Worm (Caenorhabditis elegans) whole organism, early embryonic: ENCODE measurements around the gene lgc-6.

Experiments used
- B0310.2 ChIP-seq: sonication (generic microtip); optimal IDR thresholded peaks from 2 replicates; lab custom pipeline; 2016; ENCODE audit warnings: mild to moderate bottlenecking, missing genetic modification characterization, missing compliant biosample characterization
- aly-1 ChIP-seq: sonication (generic microtip); optimal IDR thresholded peaks from 2 replicates; lab custom pipeline; 2016; ENCODE audit warnings: missing genetic modification characterization, missing compliant biosample characterization
- ama-1 ChIP-seq: fragments of 150-350 bp; optimal IDR thresholded peaks from 2 replicates; lab custom pipeline; 2014
- ceh-13 ChIP-seq: fragments of 200-800 bp; sonication (Bioruptor generic); optimal IDR thresholded peaks from 2 replicates; lab custom pipeline; 2018; ENCODE audit warnings: mild to moderate bottlenecking, missing genetic modification characterization, missing compliant biosample characterization
- ceh-36 ChIP-seq: sonication (generic microtip); optimal IDR thresholded peaks from 2 replicates; lab custom pipeline; 2016; ENCODE audit warnings: missing genetic modification characterization, inconsistent platforms, missing compliant biosample characterization
- ets-7 ChIP-seq: sonication (generic microtip); optimal IDR thresholded peaks from 2 replicates; lab custom pipeline; 2016; ENCODE audit warnings: missing genotype, missing genetic modification characterization, missing compliant biosample characterization
- flt-1 ChIP-seq: fragments of 200-800 bp; sonication (Bioruptor generic); IDR thresholded peaks from 2 replicates; pipeline ENCODE4 v1.3.6; 2022; ENCODE audit warnings: missing genetic modification characterization, missing compliant biosample characterization
- hmg-4 ChIP-seq: fragments of 200-800 bp; sonication (Bioruptor generic); optimal IDR thresholded peaks from 2 replicates; lab custom pipeline; 2018; ENCODE audit warnings: mild to moderate bottlenecking, missing genetic modification characterization, missing compliant biosample characterization
- pes-1 ChIP-seq: fragments of 200-800 bp; sonication (Bioruptor generic); IDR thresholded peaks from 2 replicates; pipeline ENCODE4 v1.3.6; 2022; ENCODE audit warnings: missing genetic modification reagents, missing genetic modification characterization, missing compliant biosample characterization
- sea-1 ChIP-seq: fragments of 200-800 bp; sonication (Bioruptor generic); conservative IDR thresholded peaks from 2 replicates; pipeline ENCODE4 v1.3.6; 2022; ENCODE audit warnings: missing genetic modification characterization, missing compliant biosample characterization
- tbx-11 ChIP-seq: fragments of 200-800 bp; sonication (Bioruptor generic); IDR thresholded peaks from 2 replicates; pipeline ENCODE4 v1.3.6; 2022; ENCODE audit warnings: missing genetic modification characterization, missing compliant biosample characterization
- tbx-37 ChIP-seq: fragments of 200-800 bp; sonication (Bioruptor generic); conservative IDR thresholded peaks from 2 replicates; pipeline ENCODE4 v1.3.6; 2022; ENCODE audit warnings: missing genetic modification reagents, missing genetic modification characterization, missing compliant biosample characterization
- tra-4 ChIP-seq: sonication (generic microtip); optimal IDR thresholded peaks from 2 replicates; lab custom pipeline; 2017; ENCODE audit warnings: missing genetic modification characterization, missing compliant biosample characterization

DNA sequence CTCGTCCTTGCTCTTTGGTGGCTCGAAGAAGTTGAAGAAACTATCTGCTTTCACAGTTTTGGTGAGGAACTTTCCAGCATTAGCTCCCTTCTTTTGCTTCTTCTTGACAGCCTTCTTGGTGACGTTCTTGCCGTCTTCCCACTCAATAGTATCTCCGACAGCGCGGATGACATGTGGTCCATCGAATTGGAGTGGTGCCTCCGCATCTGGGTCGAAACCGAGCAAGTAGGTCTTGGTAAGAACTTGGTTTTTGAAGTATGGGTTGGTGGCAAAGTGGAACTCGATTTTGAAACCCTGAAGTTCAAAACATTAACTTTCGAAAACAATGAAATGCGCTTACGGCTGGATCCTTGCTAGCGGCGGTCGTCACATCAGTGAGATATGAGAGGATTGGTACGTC lies 38.5 kb downstream of the lgc-6 start:
- TF ChIP-seq ama-1 (no peak), ets-7 (tag; lab: Kevin White, UChicago) (no peak), tbx-37 (no peak), flt-1 (GFP tag; lab: Robert Waterston, UW) (no peak), ceh-13 (GFP tag; lab: Kevin White, UChicago) (no peak), tbx-11 (GFP tag; lab: Robert Waterston, UW) (no peak), ceh-36 (tag; lab: Kevin White, UChicago) (no peak), hmg-4 (GFP tag; lab: Kevin White, UChicago) (no peak), pes-1 (no peak), sea-1 (GFP tag; lab: Robert Waterston, UW) (no peak), aly-1 (tag; lab: Kevin White, UChicago) (no peak), B0310.2 (tag; lab: Kevin White, UChicago) (no peak), tra-4 (tag; lab: Kevin White, UChicago) (no peak)
